Fruit fly (Drosophila melanogaster) whole organism, prepupa: Measurements from ENCODE around the gene cd.

Experiments
- CG10631 ChIP-seq: fragments of 200-800 bp; sonication (Bioruptor generic); optimal IDR thresholded peaks from 2 replicates; lab custom pipeline; 2016; ENCODE audit warnings: missing biosample characterization, missing genetic modification characterization
- CG11762 ChIP-seq: fragments of 200-800 bp; sonication (Bioruptor generic); optimal IDR thresholded peaks from 3 replicates; lab custom pipeline; 2016; ENCODE audit warnings: missing biosample characterization, missing genetic modification characterization; ENCODE audit not compliant: insufficient read depth
- CG15336 ChIP-seq: fragments of 200-800 bp; sonication (Bioruptor generic); IDR thresholded peaks from 2 replicates; pipeline ENCODE4 v1.3.6; 2022; ENCODE audit warnings: missing biosample characterization, missing genetic modification characterization
- CG3032 ChIP-seq: fragments of 200-800 bp; optimal IDR thresholded peaks from 2 replicates; lab custom pipeline; 2019; ENCODE audit warnings: missing biosample characterization, mild to moderate bottlenecking, missing genetic modification characterization, moderate library complexity
- CG3919 ChIP-seq: fragments of 200-800 bp; sonication (Bioruptor generic); optimal IDR thresholded peaks from 3 replicates; lab custom pipeline; 2016; ENCODE audit warnings: missing biosample characterization, missing genetic modification characterization
- CG4318 ChIP-seq: fragments of 200-800 bp; sonication (Bioruptor generic); optimal IDR thresholded peaks from 3 replicates; lab custom pipeline; 2017; ENCODE audit warnings: missing biosample characterization, mild to moderate bottlenecking, missing genetic modification characterization
- CG6854 ChIP-seq: fragments of 200-800 bp; sonication (Bioruptor generic); optimal IDR thresholded peaks from 2 replicates; lab custom pipeline; 2017; ENCODE audit warnings: missing biosample characterization, mild to moderate bottlenecking, missing genetic modification characterization
- CG7368 ChIP-seq: fragments of 200-800 bp; sonication (Bioruptor generic); optimal IDR thresholded peaks from 3 replicates; lab custom pipeline; 2016; ENCODE audit warnings: missing biosample characterization, missing genetic modification characterization
- CG8119 ChIP-seq: fragments of 200-800 bp; sonication (Bioruptor generic); IDR thresholded peaks from 3 replicates; pipeline ENCODE4 v1.3.6; 2022; ENCODE audit warnings: missing biosample characterization, missing genetic modification characterization
- CG8632 ChIP-seq: fragments of 200-800 bp; sonication (Bioruptor generic); optimal IDR thresholded peaks from 3 replicates; lab custom pipeline; 2016; ENCODE audit warnings: missing biosample characterization, missing genetic modification characterization
- Eip78C ChIP-seq: fragments of 200-800 bp; sonication (Bioruptor generic); peaks from one replicate; lab custom pipeline; 2016; ENCODE audit warnings: missing biosample characterization, missing genetic modification characterization
- Ets21C ChIP-seq: fragments of 200-800 bp; sonication (Bioruptor generic); optimal IDR thresholded peaks from 3 replicates; lab custom pipeline; 2016; ENCODE audit warnings: missing biosample characterization, missing genetic modification characterization
- Gug ChIP-seq: fragments of 200-800 bp; sonication (Bioruptor generic); IDR thresholded peaks from 2 replicates; pipeline ENCODE4 v1.3.6; 2022; ENCODE audit warnings: missing biosample characterization, missing genetic modification characterization
- Hr39 ChIP-seq: fragments of 200-800 bp; sonication (Bioruptor generic); optimal IDR thresholded peaks from 2 replicates; lab custom pipeline; 2016; ENCODE audit warnings: missing biosample characterization, missing genetic modification characterization
- Lpt ChIP-seq: fragments of 200-800 bp; sonication (Bioruptor generic); optimal IDR thresholded peaks from 3 replicates; lab custom pipeline; 2016; ENCODE audit warnings: missing biosample characterization, missing genetic modification characterization
- Met ChIP-seq: fragments of 200-800 bp; sonication (Bioruptor generic); optimal IDR thresholded peaks from 3 replicates; lab custom pipeline; 2016; ENCODE audit warnings: missing biosample characterization, missing genetic modification characterization
- Smox ChIP-seq: fragments of 200-800 bp; sonication (Bioruptor generic); optimal IDR thresholded peaks from 3 replicates; lab custom pipeline; 2016; ENCODE audit warnings: missing biosample characterization, missing genetic modification characterization
- Sox102F ChIP-seq: fragments of 200-800 bp; sonication (Bioruptor generic); optimal IDR thresholded peaks from 2 replicates; lab custom pipeline; 2016; ENCODE audit warnings: missing biosample characterization, mild to moderate bottlenecking, missing genetic modification characterization
- Sox14 ChIP-seq: fragments of 200-800 bp; sonication (Bioruptor generic); optimal IDR thresholded peaks from 3 replicates; lab custom pipeline; 2016; ENCODE audit warnings: missing biosample characterization, missing genetic modification characterization
- Sox15 ChIP-seq: fragments of 200-800 bp; sonication (Bioruptor generic); optimal IDR thresholded peaks from 3 replicates; lab custom pipeline; 2016; ENCODE audit warnings: missing biosample characterization, missing genetic modification characterization
- acj6 ChIP-seq: fragments of 200-800 bp; sonication (Bioruptor generic); optimal IDR thresholded peaks from 3 replicates; lab custom pipeline; 2016; ENCODE audit warnings: missing biosample characterization, missing genetic modification characterization
- cyc ChIP-seq: fragments of 200-800 bp; sonication (Bioruptor generic); optimal IDR thresholded peaks from 3 replicates; lab custom pipeline; 2016; ENCODE audit warnings: missing biosample characterization, missing genetic modification characterization
- dac ChIP-seq: fragments of 200-800 bp; sonication (Bioruptor generic); optimal IDR thresholded peaks from 2 replicates; lab custom pipeline; 2017; ENCODE audit warnings: missing biosample characterization, mild to moderate bottlenecking, missing genetic modification characterization
- dsx ChIP-seq: fragments of 200-800 bp; optimal IDR thresholded peaks from 3 replicates; lab custom pipeline; 2019; ENCODE audit warnings: missing biosample characterization, mild to moderate bottlenecking, missing genetic modification characterization, moderate library complexity; ENCODE audit not compliant: poor library complexity, severe bottlenecking
- eg ChIP-seq: fragments of 200-800 bp; sonication (Bioruptor generic); IDR thresholded peaks from 3 replicates; pipeline ENCODE4 v1.3.6; 2022; ENCODE audit warnings: missing biosample characterization, missing genetic modification characterization
- fd59A ChIP-seq: fragments of 200-800 bp; sonication (Bioruptor generic); optimal IDR thresholded peaks from 2 replicates; lab custom pipeline; 2017; ENCODE audit warnings: missing biosample characterization, mild to moderate bottlenecking, missing genetic modification characterization, missing genetic modification reagents
- fd85E ChIP-seq: fragments of 200-800 bp; sonication (Bioruptor generic); optimal IDR thresholded peaks from 3 replicates; lab custom pipeline; 2016; ENCODE audit warnings: missing biosample characterization, missing genetic modification characterization
- fkh ChIP-seq: fragments of 200-800 bp; sonication (Bioruptor generic); optimal IDR thresholded peaks from 3 replicates; lab custom pipeline; 2017; ENCODE audit warnings: missing biosample characterization, mild to moderate bottlenecking, missing genetic modification characterization, moderate library complexity
- lz ChIP-seq: fragments of 200-800 bp; sonication (Bioruptor generic); optimal IDR thresholded peaks from 3 replicates; lab custom pipeline; 2016; ENCODE audit warnings: missing biosample characterization, missing genetic modification characterization
- spab ChIP-seq: fragments of 200-800 bp; sonication (Bioruptor generic); optimal IDR thresholded peaks from 2 replicates; lab custom pipeline; 2017; ENCODE audit warnings: missing biosample characterization, mild to moderate bottlenecking, missing genetic modification characterization, missing genetic modification reagents
- topi ChIP-seq: fragments of 200-800 bp; sonication (Bioruptor generic); optimal IDR thresholded peaks from 3 replicates; lab custom pipeline; 2016; ENCODE audit warnings: missing biosample characterization, missing genetic modification characterization

cd gene

dm6 chr3R:22727857-22728256, 33.1 kb downstream of the cd start (continued):
- no peak for TF ChIP-seq Sox102F (GFP tag; lab: Kevin White, UChicago)
- TF ChIP-seq Gug (GFP tag; lab: Robert Waterston, UW): peak; percentile 54
- no peak for TF ChIP-seq fd59A (GFP tag; lab: Kevin White, UChicago)
- TF ChIP-seq CG6854 (GFP tag; lab: Kevin White, UChicago): no peak
- TF ChIP-seq CG10631 (GFP tag; lab: Kevin White, UChicago): peak; percentile 9
- TF ChIP-seq CG8119 (GFP tag; lab: Robert Waterston, UW): no peak
- TF ChIP-seq eg (GFP tag; lab: Robert Waterston, UW): peak; percentile 87
- no peak for TF ChIP-seq Smox (GFP tag; lab: Kevin White, UChicago)

dm6 chr3R:22732995-22733394, 38.2 kb downstream of the cd start:
- TF ChIP-seq Ets21C (GFP tag; lab: Kevin White, UChicago) (no peak), CG4318 (GFP tag; lab: Kevin White, UChicago) (no peak), CG8119 (GFP tag; lab: Robert Waterston, UW) (no peak), Eip78C (GFP tag; lab: Kevin White, UChicago) (no peak), CG15336 (GFP tag; lab: Robert Waterston, UW) (no peak), acj6 (GFP tag; lab: Kevin White, UChicago) (no peak), Met (GFP tag; lab: Kevin White, UChicago) (no peak)

dm6 chr3R:22733751-22734150, 39.0 kb downstream of the cd start, which contains the start of gene Takl2:
Gene Takl2 (minus strand): TSS chr3R:22733851.
- TF ChIP-seq Lpt (GFP tag; lab: Kevin White, UChicago) (no peak), CG11762 (GFP tag; lab: Kevin White, UChicago) (no peak), dac (GFP tag; lab: Kevin White, UChicago) (no peak)

- TF ChIP-seq CG6854 (GFP tag; lab: Kevin White, UChicago): no peak
- TF ChIP-seq Hr39 (GFP tag; lab: Kevin White, UChicago): no peak
- TF ChIP-seq CG3032 (tag; lab: Kevin White, UChicago): no peak
- no peak for TF ChIP-seq Sox102F (GFP tag; lab: Kevin White, UChicago)
- TF ChIP-seq CG7368 (GFP tag; lab: Kevin White, UChicago): no peak
- TF ChIP-seq fd85E (GFP tag; lab: Kevin White, UChicago): no peak
- no peak for TF ChIP-seq Sox14 (GFP tag; lab: Kevin White, UChicago)
- TF ChIP-seq CG8632: no peak
- TF ChIP-seq lz (GFP tag; lab: Kevin White, UChicago): no peak
- no peak for TF ChIP-seq CG15336 (GFP tag; lab: Robert Waterston, UW)
- TF ChIP-seq spab (GFP tag; lab: Kevin White, UChicago): no peak
- TF ChIP-seq Sox15 (GFP tag; lab: Kevin White, UChicago): no peak
- no peak for TF ChIP-seq fkh (GFP tag; lab: Kevin White, UChicago)
- TF ChIP-seq cyc (GFP tag; lab: Kevin White, UChicago): no peak
- TF ChIP-seq dsx (GFP tag; lab: Kevin White, UChicago): no peak
- no peak for TF ChIP-seq CG8119 (GFP tag; lab: Robert Waterston, UW)
- no peak for TF ChIP-seq CG3919 (GFP tag; lab: Kevin White, UChicago)
- no peak for TF ChIP-seq topi (GFP tag; lab: Kevin White, UChicago)
- TF ChIP-seq Gug (GFP tag; lab: Robert Waterston, UW): no peak
- TF ChIP-seq eg (GFP tag; lab: Robert Waterston, UW): no peak
Observed at dm6 chr3R:22740930-22741329, 46.2 kb downstream of the cd start, which contains the start of the genes Dcr-1 and CG6985. Gene Dcr-1 (minus strand): TSS chr3R:22741091. Gene CG6985 (plus strand): TSS chr3R:22741150.

dm6 chr3R:22745432-22745831, 50.7 kb downstream of the cd start, which contains the start of the genes vret and HP1c:
Gene vret (minus strand): TSS chr3R:22745581.
Gene HP1c (plus strand): TSS chr3R:22745620.
- TF ChIP-seq Sox14 (GFP tag; lab: Kevin White, UChicago) (no peak), CG7368 (GFP tag; lab: Kevin White, UChicago) (no peak)
